Fruit fly (Drosophila melanogaster) whole organism, pupa: ENCODE data around the gene gammaTub37C.

Source experiments
- CG15710 ChIP-seq: fragments of 200-800 bp; sonication (Bioruptor generic); optimal IDR thresholded peaks from 2 replicates; lab custom pipeline; 2018; ENCODE audit warnings: missing biosample characterization, mild to moderate bottlenecking, missing genetic modification characterization, moderate library complexity
- Ets98B ChIP-seq: fragments of 200-800 bp; sonication (Bioruptor generic); IDR thresholded peaks from 2 replicates; pipeline ENCODE4 v1.3.6; 2022; ENCODE audit warnings: missing biosample characterization, missing genetic modification characterization

dm6 chr2L:19181153-19181892 is 4.2 kb downstream of the gammaTub37C start, which contains the start of gene CG17568:
- TF ChIP-seq CG15710 (no peak), Ets98B (GFP tag; lab: Robert Waterston, UW) (no peak)
